Worm (Caenorhabditis elegans) whole organism, L4/young adult: ENCODE data around the gene fbxb-40.

Experiments used
- W03F9.2 ChIP-seq: fragments of 150-350 bp; optimal IDR thresholded peaks from 2 replicates; lab custom pipeline; 2014; ENCODE audit warnings: missing biosample characterization, missing genetic modification characterization
- dao-5 ChIP-seq: sonication (generic microtip); optimal IDR thresholded peaks from 2 replicates; lab custom pipeline; 2016; ENCODE audit warnings: missing genotype, missing genetic modification characterization, moderate library complexity, missing compliant biosample characterization
- him-1 ChIP-seq: sonication (generic microtip); optimal IDR thresholded peaks from 2 replicates; lab custom pipeline; 2016; ENCODE audit warnings: missing genotype, missing genetic modification reagents, missing genetic modification characterization, missing compliant biosample characterization

- TF ChIP-seq him-1 (tag; lab: Kevin White, UChicago), result no peak
- no peak for TF ChIP-seq W03F9.2 (tag; lab: Kevin White, UChicago)
- no peak for TF ChIP-seq dao-5 (tag; lab: Kevin White, UChicago)
Observed at ce11 chrII:1075424-1075823, 25.7 kb upstream of the fbxb-40 start, which contains the start of gene K02E7.11.
